Fruit fly (Drosophila melanogaster) whole organism, prepupa: ENCODE measurements around the gene osk.

Experiments
- Blimp-1 ChIP-seq: fragments of 200-800 bp; sonication (Bioruptor generic); optimal IDR thresholded peaks from 3 replicates; lab custom pipeline; 2017; ENCODE audit warnings: missing biosample characterization, missing genetic modification characterization, mild to moderate bottlenecking, moderate library complexity, missing genetic modification reagents
- CG10669 ChIP-seq: fragments of 200-800 bp; sonication (Bioruptor generic); optimal IDR thresholded peaks from 3 replicates; lab custom pipeline; 2018; ENCODE audit warnings: missing biosample characterization, mild to moderate bottlenecking, missing genetic modification characterization, moderate library complexity
- CG11294 ChIP-seq: fragments of 200-800 bp; sonication (Bioruptor generic); IDR thresholded peaks from 2 replicates; pipeline ENCODE4 v1.3.6; 2022; ENCODE audit warnings: missing biosample characterization, missing genetic modification characterization
- CG11762 ChIP-seq: fragments of 200-800 bp; sonication (Bioruptor generic); optimal IDR thresholded peaks from 3 replicates; lab custom pipeline; 2016; ENCODE audit warnings: missing biosample characterization, missing genetic modification characterization; ENCODE audit not compliant: insufficient read depth
- CG11902 ChIP-seq: fragments of 200-800 bp; sonication (Bioruptor generic); optimal IDR thresholded peaks from 3 replicates; lab custom pipeline; 2016; ENCODE audit warnings: missing biosample characterization, missing genetic modification characterization
- CG15336 ChIP-seq: fragments of 200-800 bp; sonication (Bioruptor generic); IDR thresholded peaks from 2 replicates; pipeline ENCODE4 v1.3.6; 2022; ENCODE audit warnings: missing biosample characterization, missing genetic modification characterization
- CG1621 ChIP-seq: fragments of 200-800 bp; sonication (Bioruptor generic); optimal IDR thresholded peaks from 3 replicates; lab custom pipeline; 2018; ENCODE audit warnings: missing biosample characterization, mild to moderate bottlenecking, missing genetic modification characterization
- CG16779 ChIP-seq: fragments of 200-800 bp; sonication (Bioruptor generic); optimal IDR thresholded peaks from 3 replicates; lab custom pipeline; 2017; ENCODE audit warnings: missing biosample characterization, mild to moderate bottlenecking, missing genetic modification characterization
- CG3032 ChIP-seq: fragments of 200-800 bp; optimal IDR thresholded peaks from 2 replicates; lab custom pipeline; 2019; ENCODE audit warnings: missing biosample characterization, mild to moderate bottlenecking, missing genetic modification characterization, moderate library complexity
- CG31627 ChIP-seq: fragments of 200-800 bp; sonication (Bioruptor generic); optimal IDR thresholded peaks from 3 replicates; lab custom pipeline; 2016; ENCODE audit warnings: missing biosample characterization, missing genetic modification characterization
- CG32006 ChIP-seq: fragments of 200-800 bp; sonication (Bioruptor generic); optimal IDR thresholded peaks from 3 replicates; lab custom pipeline; 2017; ENCODE audit warnings: missing biosample characterization, mild to moderate bottlenecking, missing genetic modification characterization
- CG34406 ChIP-seq: fragments of 200-800 bp; sonication (Bioruptor generic); optimal IDR thresholded peaks from 3 replicates; lab custom pipeline; 2016; ENCODE audit warnings: missing biosample characterization, missing genetic modification characterization
- CG3919 ChIP-seq: fragments of 200-800 bp; sonication (Bioruptor generic); optimal IDR thresholded peaks from 3 replicates; lab custom pipeline; 2016; ENCODE audit warnings: missing biosample characterization, missing genetic modification characterization
- CG4318 ChIP-seq: fragments of 200-800 bp; sonication (Bioruptor generic); optimal IDR thresholded peaks from 3 replicates; lab custom pipeline; 2017; ENCODE audit warnings: missing biosample characterization, mild to moderate bottlenecking, missing genetic modification characterization
- CG6163 ChIP-seq: fragments of 200-800 bp; sonication (Bioruptor generic); IDR thresholded peaks from 3 replicates; pipeline ENCODE4 v1.3.6; 2022; ENCODE audit warnings: missing biosample characterization, missing genetic modification characterization
- CG6276 ChIP-seq: fragments of 200-800 bp; sonication (Bioruptor generic); optimal IDR thresholded peaks from 2 replicates; lab custom pipeline; 2017; ENCODE audit warnings: missing biosample characterization, mild to moderate bottlenecking, missing genetic modification characterization
- CG6854 ChIP-seq: fragments of 200-800 bp; sonication (Bioruptor generic); optimal IDR thresholded peaks from 2 replicates; lab custom pipeline; 2017; ENCODE audit warnings: missing biosample characterization, mild to moderate bottlenecking, missing genetic modification characterization
- CG7368 ChIP-seq: fragments of 200-800 bp; sonication (Bioruptor generic); optimal IDR thresholded peaks from 3 replicates; lab custom pipeline; 2016; ENCODE audit warnings: missing biosample characterization, missing genetic modification characterization
- CG8119 ChIP-seq: fragments of 200-800 bp; sonication (Bioruptor generic); IDR thresholded peaks from 3 replicates; pipeline ENCODE4 v1.3.6; 2022; ENCODE audit warnings: missing biosample characterization, missing genetic modification characterization
- CG8319 ChIP-seq: fragments of 200-800 bp; sonication (Bioruptor generic); optimal IDR thresholded peaks from 3 replicates; lab custom pipeline; 2016; ENCODE audit warnings: missing biosample characterization, missing genetic modification characterization
- CG9139 ChIP-seq: fragments of 200-800 bp; sonication (Bioruptor generic); optimal IDR thresholded peaks from 3 replicates; lab custom pipeline; 2017; ENCODE audit warnings: missing biosample characterization, mild to moderate bottlenecking, missing genetic modification characterization
- Eip75B ChIP-seq: fragments of 200-800 bp; sonication (Bioruptor generic); optimal IDR thresholded peaks from 3 replicates; lab custom pipeline; 2016; ENCODE audit warnings: missing biosample characterization, missing genetic modification characterization
- Eip78C ChIP-seq: fragments of 200-800 bp; sonication (Bioruptor generic); peaks from one replicate; lab custom pipeline; 2016; ENCODE audit warnings: missing biosample characterization, missing genetic modification characterization
- Eip93F ChIP-seq: fragments of 200-800 bp; sonication (Bioruptor generic); optimal IDR thresholded peaks from 2 replicates; lab custom pipeline; 2016; ENCODE audit warnings: missing biosample characterization, mild to moderate bottlenecking, missing genetic modification characterization
- Ets21C ChIP-seq: fragments of 200-800 bp; sonication (Bioruptor generic); optimal IDR thresholded peaks from 3 replicates; lab custom pipeline; 2016; ENCODE audit warnings: missing biosample characterization, missing genetic modification characterization
- Ets96B ChIP-seq: fragments of 200-800 bp; optimal IDR thresholded peaks from 2 replicates; lab custom pipeline; 2019; ENCODE audit warnings: missing biosample characterization, mild to moderate bottlenecking, missing genetic modification characterization, moderate library complexity
- Hr38 ChIP-seq: sonication (Bioruptor generic); optimal IDR thresholded peaks from 2 replicates; lab custom pipeline; 2016; ENCODE audit warnings: missing biosample characterization, missing genetic modification characterization
- Hr4 ChIP-seq: fragments of 200-800 bp; sonication (Bioruptor generic); optimal IDR thresholded peaks from 3 replicates; lab custom pipeline; 2016; ENCODE audit warnings: missing biosample characterization, missing genetic modification characterization
- Met ChIP-seq: fragments of 200-800 bp; sonication (Bioruptor generic); optimal IDR thresholded peaks from 3 replicates; lab custom pipeline; 2016; ENCODE audit warnings: missing biosample characterization, missing genetic modification characterization
- OdsH ChIP-seq: fragments of 200-800 bp; sonication (Bioruptor generic); optimal IDR thresholded peaks from 3 replicates; lab custom pipeline; 2016; ENCODE audit warnings: missing biosample characterization, missing genetic modification characterization
- Smox ChIP-seq: fragments of 200-800 bp; sonication (Bioruptor generic); optimal IDR thresholded peaks from 3 replicates; lab custom pipeline; 2016; ENCODE audit warnings: missing biosample characterization, missing genetic modification characterization
- Sox14 ChIP-seq: fragments of 200-800 bp; sonication (Bioruptor generic); optimal IDR thresholded peaks from 3 replicates; lab custom pipeline; 2016; ENCODE audit warnings: missing biosample characterization, missing genetic modification characterization
- Sox15 ChIP-seq: fragments of 200-800 bp; sonication (Bioruptor generic); optimal IDR thresholded peaks from 3 replicates; lab custom pipeline; 2016; ENCODE audit warnings: missing biosample characterization, missing genetic modification characterization
- achi ChIP-seq: fragments of 200-800 bp; sonication (Bioruptor generic); optimal IDR thresholded peaks from 3 replicates; lab custom pipeline; 2016; ENCODE audit warnings: missing biosample characterization, missing genetic modification characterization
- acj6 ChIP-seq: fragments of 200-800 bp; sonication (Bioruptor generic); optimal IDR thresholded peaks from 3 replicates; lab custom pipeline; 2016; ENCODE audit warnings: missing biosample characterization, missing genetic modification characterization
- cyc ChIP-seq: fragments of 200-800 bp; sonication (Bioruptor generic); optimal IDR thresholded peaks from 3 replicates; lab custom pipeline; 2016; ENCODE audit warnings: missing biosample characterization, missing genetic modification characterization
- esn ChIP-seq: fragments of 200-800 bp; sonication (Bioruptor generic); optimal IDR thresholded peaks from 2 replicates; lab custom pipeline; 2016; ENCODE audit warnings: missing biosample characterization, mild to moderate bottlenecking, missing genetic modification characterization, moderate library complexity
- fd59A ChIP-seq: fragments of 200-800 bp; sonication (Bioruptor generic); optimal IDR thresholded peaks from 2 replicates; lab custom pipeline; 2017; ENCODE audit warnings: missing biosample characterization, mild to moderate bottlenecking, missing genetic modification characterization, missing genetic modification reagents
- fd85E ChIP-seq: fragments of 200-800 bp; sonication (Bioruptor generic); optimal IDR thresholded peaks from 3 replicates; lab custom pipeline; 2016; ENCODE audit warnings: missing biosample characterization, missing genetic modification characterization
- lz ChIP-seq: fragments of 200-800 bp; sonication (Bioruptor generic); optimal IDR thresholded peaks from 3 replicates; lab custom pipeline; 2016; ENCODE audit warnings: missing biosample characterization, missing genetic modification characterization
- net ChIP-seq: fragments of 200-800 bp; sonication (Bioruptor generic); optimal IDR thresholded peaks from 3 replicates; lab custom pipeline; 2016; ENCODE audit warnings: missing biosample characterization, missing genetic modification characterization
- pdm3 ChIP-seq: fragments of 200-800 bp; sonication (Bioruptor generic); optimal IDR thresholded peaks from 3 replicates; lab custom pipeline; 2016; ENCODE audit warnings: missing biosample characterization, missing genetic modification characterization
- salr ChIP-seq, 2 experiments: fragments of 200-800 bp; sonication (Bioruptor generic); optimal IDR thresholded peaks; 3 replicates each; lab custom pipeline; 2016 to 2018; ENCODE audit warnings: missing biosample characterization in 2 of 2, missing genetic modification characterization in 2 of 2, mild to moderate bottlenecking in 1 of 2
- spab ChIP-seq: fragments of 200-800 bp; sonication (Bioruptor generic); optimal IDR thresholded peaks from 2 replicates; lab custom pipeline; 2017; ENCODE audit warnings: missing biosample characterization, mild to moderate bottlenecking, missing genetic modification characterization, missing genetic modification reagents
- svp ChIP-seq: fragments of 200-800 bp; sonication (Bioruptor generic); peaks from one replicate; lab custom pipeline; 2016; ENCODE audit warnings: missing biosample characterization, missing genetic modification characterization
- topi ChIP-seq: fragments of 200-800 bp; sonication (Bioruptor generic); optimal IDR thresholded peaks from 3 replicates; lab custom pipeline; 2016; ENCODE audit warnings: missing biosample characterization, missing genetic modification characterization

The osk gene

dm6 chr3R:8947757-8948428 lies 13.0 kb downstream of the osk start (continued):
- TF ChIP-seq OdsH (GFP tag; lab: Kevin White, UChicago) (peak; percentile 32), Hr4 (GFP tag; lab: Kevin White, UChicago) (peak; percentile 53)
- TF ChIP-seq, all 60 proteins: peak for 19

dm6 chr3R:8948855-8949254 lies 13.9 kb downstream of the osk start:
- TF ChIP-seq CG32006 (peak; percentile 52), CG34406 (GFP tag; lab: Kevin White, UChicago) (no peak), CG3919 (GFP tag; lab: Kevin White, UChicago) (peak; percentile 12), CG11294 (GFP tag; lab: Robert Waterston, UW) (no peak), pdm3 (no peak), CG4318 (GFP tag; lab: Kevin White, UChicago) (peak; percentile 7), Hr4 (GFP tag; lab: Kevin White, UChicago) (no peak), acj6 (no peak), Eip93F (GFP tag; lab: Kevin White, UChicago) (no peak), CG6163 (0 out of 3 replicates have a peak, but pooled peaks have one; percentile 45), fd85E (GFP tag; lab: Kevin White, UChicago) (no peak), CG10669 (GFP tag; lab: Kevin White, UChicago) (no peak), CG6854 (GFP tag; lab: Kevin White, UChicago) (no peak), Met (GFP tag; lab: Kevin White, UChicago) (no peak), lz (GFP tag; lab: Kevin White, UChicago) (no peak), cyc (GFP tag; lab: Kevin White, UChicago) (no peak), Sox15 (no peak), achi (GFP tag; lab: Kevin White, UChicago) (no peak), CG31627 (no peak), salr (GFP tag; optimal IDR thresholded peaks at IDR 0.05; lab: Kevin White, UChicago) (no peak), Hr38 (no peak), topi (no peak), Eip78C (GFP tag; lab: Kevin White, UChicago) (peak; percentile 61), CG3032 (tag; lab: Kevin White, UChicago) (no peak), CG8319 (no peak), esn (no peak), Blimp-1 (no peak), CG9139 (GFP tag; lab: Kevin White, UChicago) (no peak), CG8119 (no peak), fd59A (GFP tag; lab: Kevin White, UChicago) (no peak), CG6276 (GFP tag; lab: Kevin White, UChicago) (no peak), Eip75B (no peak), CG16779 (tag; lab: Kevin White, UChicago) (no peak), CG11762 (no peak), CG1621 (tag; lab: Kevin White, UChicago) (no peak), svp (GFP tag; lab: Kevin White, UChicago) (no peak), spab (GFP tag; lab: Kevin White, UChicago) (no peak), CG11902 (GFP tag; lab: Kevin White, UChicago) (no peak), net (GFP tag; lab: Kevin White, UChicago) (no peak), Ets96B (tag; lab: Kevin White, UChicago) (no peak), CG7368 (no peak), Smox (GFP tag; lab: Kevin White, UChicago) (no peak), Sox14 (GFP tag; lab: Kevin White, UChicago) (no peak), CG15336 (0 out of 2 replicates have a peak, but pooled peaks have one; percentile 10), Ets21C (GFP tag; lab: Kevin White, UChicago) (no peak), OdsH (GFP tag; lab: Kevin White, UChicago) (peak; percentile 8)
- TF ChIP-seq, all 60 proteins: peak for 7
